Worm (Caenorhabditis elegans) whole organism, L3 larva: Measurements from ENCODE around the gene lgc-54.

Source experiments
- aly-2 ChIP-seq: fragments of 150-350 bp; optimal IDR thresholded peaks from 2 replicates; lab custom pipeline; 2014; ENCODE audit warnings: missing biosample characterization, missing genetic modification characterization
- ceh-28 ChIP-seq: fragments of 150-350 bp; optimal IDR thresholded peaks from 2 replicates; lab custom pipeline; 2014; ENCODE audit warnings: missing biosample characterization, missing genetic modification reagents, missing genetic modification characterization
- daf-12 ChIP-seq: fragments of 150-350 bp; optimal IDR thresholded peaks from 2 replicates; lab custom pipeline; 2014; ENCODE audit warnings: missing biosample characterization, missing genetic modification reagents, missing genetic modification characterization
- mdl-1 ChIP-seq: fragments of 150-350 bp; optimal IDR thresholded peaks from 2 replicates; lab custom pipeline; 2014; ENCODE audit warnings: missing biosample characterization, missing genetic modification characterization
- nhr-28 ChIP-seq: fragments of 150-350 bp; optimal IDR thresholded peaks from 2 replicates; lab custom pipeline; 2014; ENCODE audit warnings: missing biosample characterization, missing genetic modification characterization
- nhr-76 ChIP-seq: fragments of 150-350 bp; sonication (generic microtip); optimal IDR thresholded peaks from 5 replicates; lab custom pipeline; 2014; ENCODE audit warnings: missing biosample characterization, missing genetic modification characterization
- nhr-77 ChIP-seq: fragments of 150-350 bp; optimal IDR thresholded peaks from 2 replicates; lab custom pipeline; 2014; ENCODE audit warnings: missing biosample characterization, missing genetic modification characterization
- pha-4 ChIP-seq: fragments of 150-350 bp; optimal IDR thresholded peaks from 2 replicates; lab custom pipeline; 2014; ENCODE audit warnings: missing biosample characterization, missing genetic modification reagents, missing genetic modification characterization
- pqm-1 ChIP-seq: fragments of 150-350 bp; optimal IDR thresholded peaks from 2 replicates; lab custom pipeline; 2017; ENCODE audit warnings: missing biosample characterization, missing genetic modification characterization, inconsistent platforms
- unc-39 ChIP-seq: sonication (generic microtip); optimal IDR thresholded peaks from 4 replicates; lab custom pipeline; 2017; ENCODE audit warnings: missing biosample characterization, missing genetic modification characterization
- unc-62 ChIP-seq: fragments of 150-350 bp; sonication (generic microtip); optimal IDR thresholded peaks from 4 replicates; lab custom pipeline; 2014; ENCODE audit warnings: missing biosample characterization, missing genetic modification reagents, missing genetic modification characterization
- ztf-11 ChIP-seq: fragments of 150-350 bp; optimal IDR thresholded peaks from 2 replicates; lab custom pipeline; 2014; ENCODE audit warnings: missing biosample characterization, missing genetic modification characterization

- no peak for TF ChIP-seq unc-39 (tag; lab: Kevin White, UChicago)
- no peak for TF ChIP-seq ceh-28 (tag; lab: Kevin White, UChicago)
- TF ChIP-seq ztf-11, result no peak
- no peak for TF ChIP-seq nhr-28 (tag; lab: Kevin White, UChicago)
- TF ChIP-seq nhr-77 (tag; lab: Kevin White, UChicago), result no peak
- TF ChIP-seq unc-62 (GFP tag; lab: Kevin White, UChicago), result no peak
- no peak for TF ChIP-seq pha-4 (tag; lab: Kevin White, UChicago)
- no peak for TF ChIP-seq mdl-1 (tag; lab: Kevin White, UChicago)
- TF ChIP-seq aly-2 (tag; lab: Kevin White, UChicago), result no peak
- no peak for TF ChIP-seq daf-12 (tag; lab: Kevin White, UChicago)
- no peak for TF ChIP-seq nhr-76 (tag; lab: Kevin White, UChicago)
- TF ChIP-seq pqm-1 (tag; lab: Kevin White, UChicago), result no peak
Measured at ce11 chrV:6878559-6878958, 32.2 kb upstream of the lgc-54 start.
